Fruit fly (Drosophila melanogaster) whole organism, prepupa: ENCODE data around the gene CG11703.
A peak's percentile ranks its signal among the peaks of the same experiment; 100 is the strongest.

Source experiments
- Blimp-1 ChIP-seq: fragments of 200-800 bp; sonication (Bioruptor generic); optimal IDR thresholded peaks from 3 replicates; lab custom pipeline; 2017; ENCODE audit warnings: missing biosample characterization, missing genetic modification characterization, mild to moderate bottlenecking, moderate library complexity, missing genetic modification reagents
- CG10631 ChIP-seq: fragments of 200-800 bp; sonication (Bioruptor generic); optimal IDR thresholded peaks from 2 replicates; lab custom pipeline; 2016; ENCODE audit warnings: missing biosample characterization, missing genetic modification characterization
- CG10669 ChIP-seq: fragments of 200-800 bp; sonication (Bioruptor generic); optimal IDR thresholded peaks from 3 replicates; lab custom pipeline; 2018; ENCODE audit warnings: missing biosample characterization, mild to moderate bottlenecking, missing genetic modification characterization, moderate library complexity
- CG11294 ChIP-seq: fragments of 200-800 bp; sonication (Bioruptor generic); IDR thresholded peaks from 2 replicates; pipeline ENCODE4 v1.3.6; 2022; ENCODE audit warnings: missing biosample characterization, missing genetic modification characterization
- CG11762 ChIP-seq: fragments of 200-800 bp; sonication (Bioruptor generic); optimal IDR thresholded peaks from 3 replicates; lab custom pipeline; 2016; ENCODE audit warnings: missing biosample characterization, missing genetic modification characterization; ENCODE audit not compliant: insufficient read depth
- CG11902 ChIP-seq: fragments of 200-800 bp; sonication (Bioruptor generic); optimal IDR thresholded peaks from 3 replicates; lab custom pipeline; 2016; ENCODE audit warnings: missing biosample characterization, missing genetic modification characterization
- CG3032 ChIP-seq: fragments of 200-800 bp; optimal IDR thresholded peaks from 2 replicates; lab custom pipeline; 2019; ENCODE audit warnings: missing biosample characterization, mild to moderate bottlenecking, missing genetic modification characterization, moderate library complexity
- CG31627 ChIP-seq: fragments of 200-800 bp; sonication (Bioruptor generic); optimal IDR thresholded peaks from 3 replicates; lab custom pipeline; 2016; ENCODE audit warnings: missing biosample characterization, missing genetic modification characterization
- CG6163 ChIP-seq: fragments of 200-800 bp; sonication (Bioruptor generic); IDR thresholded peaks from 3 replicates; pipeline ENCODE4 v1.3.6; 2022; ENCODE audit warnings: missing biosample characterization, missing genetic modification characterization
- CG6276 ChIP-seq: fragments of 200-800 bp; sonication (Bioruptor generic); optimal IDR thresholded peaks from 2 replicates; lab custom pipeline; 2017; ENCODE audit warnings: missing biosample characterization, mild to moderate bottlenecking, missing genetic modification characterization
- CG6792 ChIP-seq: fragments of 200-800 bp; sonication (Bioruptor generic); optimal IDR thresholded peaks from 3 replicates; lab custom pipeline; 2016; ENCODE audit warnings: missing biosample characterization, missing genetic modification characterization
- CG6808 ChIP-seq: fragments of 200-800 bp; sonication (Bioruptor generic); optimal IDR thresholded peaks from 3 replicates; lab custom pipeline; 2017; ENCODE audit warnings: missing biosample characterization, missing genetic modification characterization, mild to moderate bottlenecking, moderate library complexity, missing genetic modification reagents
- CG6854 ChIP-seq: fragments of 200-800 bp; sonication (Bioruptor generic); optimal IDR thresholded peaks from 2 replicates; lab custom pipeline; 2017; ENCODE audit warnings: missing biosample characterization, mild to moderate bottlenecking, missing genetic modification characterization
- CG8119 ChIP-seq: fragments of 200-800 bp; sonication (Bioruptor generic); IDR thresholded peaks from 3 replicates; pipeline ENCODE4 v1.3.6; 2022; ENCODE audit warnings: missing biosample characterization, missing genetic modification characterization
- CG8319 ChIP-seq: fragments of 200-800 bp; sonication (Bioruptor generic); optimal IDR thresholded peaks from 3 replicates; lab custom pipeline; 2016; ENCODE audit warnings: missing biosample characterization, missing genetic modification characterization
- CG8632 ChIP-seq: fragments of 200-800 bp; sonication (Bioruptor generic); optimal IDR thresholded peaks from 3 replicates; lab custom pipeline; 2016; ENCODE audit warnings: missing biosample characterization, missing genetic modification characterization
- Eip75B ChIP-seq: fragments of 200-800 bp; sonication (Bioruptor generic); optimal IDR thresholded peaks from 3 replicates; lab custom pipeline; 2016; ENCODE audit warnings: missing biosample characterization, missing genetic modification characterization
- Eip78C ChIP-seq: fragments of 200-800 bp; sonication (Bioruptor generic); peaks from one replicate; lab custom pipeline; 2016; ENCODE audit warnings: missing biosample characterization, missing genetic modification characterization
- Eip93F ChIP-seq: fragments of 200-800 bp; sonication (Bioruptor generic); optimal IDR thresholded peaks from 2 replicates; lab custom pipeline; 2016; ENCODE audit warnings: missing biosample characterization, mild to moderate bottlenecking, missing genetic modification characterization
- Ets21C ChIP-seq: fragments of 200-800 bp; sonication (Bioruptor generic); optimal IDR thresholded peaks from 3 replicates; lab custom pipeline; 2016; ENCODE audit warnings: missing biosample characterization, missing genetic modification characterization
- Ets96B ChIP-seq: fragments of 200-800 bp; optimal IDR thresholded peaks from 2 replicates; lab custom pipeline; 2019; ENCODE audit warnings: missing biosample characterization, mild to moderate bottlenecking, missing genetic modification characterization, moderate library complexity
- Gug ChIP-seq: fragments of 200-800 bp; sonication (Bioruptor generic); IDR thresholded peaks from 2 replicates; pipeline ENCODE4 v1.3.6; 2022; ENCODE audit warnings: missing biosample characterization, missing genetic modification characterization
- Hr39 ChIP-seq: fragments of 200-800 bp; sonication (Bioruptor generic); optimal IDR thresholded peaks from 2 replicates; lab custom pipeline; 2016; ENCODE audit warnings: missing biosample characterization, missing genetic modification characterization
- Hr4 ChIP-seq: fragments of 200-800 bp; sonication (Bioruptor generic); optimal IDR thresholded peaks from 3 replicates; lab custom pipeline; 2016; ENCODE audit warnings: missing biosample characterization, missing genetic modification characterization
- Lpt ChIP-seq: fragments of 200-800 bp; sonication (Bioruptor generic); optimal IDR thresholded peaks from 3 replicates; lab custom pipeline; 2016; ENCODE audit warnings: missing biosample characterization, missing genetic modification characterization
- Met ChIP-seq: fragments of 200-800 bp; sonication (Bioruptor generic); optimal IDR thresholded peaks from 3 replicates; lab custom pipeline; 2016; ENCODE audit warnings: missing biosample characterization, missing genetic modification characterization
- OdsH ChIP-seq: fragments of 200-800 bp; sonication (Bioruptor generic); optimal IDR thresholded peaks from 3 replicates; lab custom pipeline; 2016; ENCODE audit warnings: missing biosample characterization, missing genetic modification characterization
- Smox ChIP-seq: fragments of 200-800 bp; sonication (Bioruptor generic); optimal IDR thresholded peaks from 3 replicates; lab custom pipeline; 2016; ENCODE audit warnings: missing biosample characterization, missing genetic modification characterization
- Sox102F ChIP-seq: fragments of 200-800 bp; sonication (Bioruptor generic); optimal IDR thresholded peaks from 2 replicates; lab custom pipeline; 2016; ENCODE audit warnings: missing biosample characterization, mild to moderate bottlenecking, missing genetic modification characterization
- Sox14 ChIP-seq: fragments of 200-800 bp; sonication (Bioruptor generic); optimal IDR thresholded peaks from 3 replicates; lab custom pipeline; 2016; ENCODE audit warnings: missing biosample characterization, missing genetic modification characterization
- achi ChIP-seq: fragments of 200-800 bp; sonication (Bioruptor generic); optimal IDR thresholded peaks from 3 replicates; lab custom pipeline; 2016; ENCODE audit warnings: missing biosample characterization, missing genetic modification characterization
- acj6 ChIP-seq: fragments of 200-800 bp; sonication (Bioruptor generic); optimal IDR thresholded peaks from 3 replicates; lab custom pipeline; 2016; ENCODE audit warnings: missing biosample characterization, missing genetic modification characterization
- dsx ChIP-seq: fragments of 200-800 bp; optimal IDR thresholded peaks from 3 replicates; lab custom pipeline; 2019; ENCODE audit warnings: missing biosample characterization, mild to moderate bottlenecking, missing genetic modification characterization, moderate library complexity; ENCODE audit not compliant: poor library complexity, severe bottlenecking
- eg ChIP-seq: fragments of 200-800 bp; sonication (Bioruptor generic); IDR thresholded peaks from 3 replicates; pipeline ENCODE4 v1.3.6; 2022; ENCODE audit warnings: missing biosample characterization, missing genetic modification characterization
- fd59A ChIP-seq: fragments of 200-800 bp; sonication (Bioruptor generic); optimal IDR thresholded peaks from 2 replicates; lab custom pipeline; 2017; ENCODE audit warnings: missing biosample characterization, mild to moderate bottlenecking, missing genetic modification characterization, missing genetic modification reagents
- lz ChIP-seq: fragments of 200-800 bp; sonication (Bioruptor generic); optimal IDR thresholded peaks from 3 replicates; lab custom pipeline; 2016; ENCODE audit warnings: missing biosample characterization, missing genetic modification characterization
- pdm3 ChIP-seq: fragments of 200-800 bp; sonication (Bioruptor generic); optimal IDR thresholded peaks from 3 replicates; lab custom pipeline; 2016; ENCODE audit warnings: missing biosample characterization, missing genetic modification characterization
- spab ChIP-seq: fragments of 200-800 bp; sonication (Bioruptor generic); optimal IDR thresholded peaks from 2 replicates; lab custom pipeline; 2017; ENCODE audit warnings: missing biosample characterization, mild to moderate bottlenecking, missing genetic modification characterization, missing genetic modification reagents
- svp ChIP-seq: fragments of 200-800 bp; sonication (Bioruptor generic); peaks from one replicate; lab custom pipeline; 2016; ENCODE audit warnings: missing biosample characterization, missing genetic modification characterization

CG11703 gene

dm6 chr3R:19187717-19188149 is 40.2 kb downstream of the CG11703 start (continued):
- peak; percentile 88 for TF ChIP-seq Hr4 (GFP tag; lab: Kevin White, UChicago)
- TF ChIP-seq CG8319 (GFP tag; lab: Kevin White, UChicago), result peak; percentile 63
- peak; percentile 78 for TF ChIP-seq CG6854
- TF ChIP-seq CG10631 (GFP tag; lab: Kevin White, UChicago), result peak; percentile 79
- TF ChIP-seq eg (GFP tag; lab: Robert Waterston, UW), result peak; percentile 54; the same call in 1 of the 3 replicates
- TF ChIP-seq Smox (GFP tag; lab: Kevin White, UChicago), result peak; percentile 85
- TF ChIP-seq CG10669 (GFP tag; lab: Kevin White, UChicago), result peak; percentile 84
- no peak for TF ChIP-seq CG11294
- peak; percentile 85 for TF ChIP-seq acj6 (GFP tag; lab: Kevin White, UChicago)
- TF ChIP-seq Ets21C (GFP tag; lab: Kevin White, UChicago), result peak; percentile 64
- TF ChIP-seq Sox102F, result peak; percentile 87
- peak; percentile 84 for TF ChIP-seq Hr39 (GFP tag; lab: Kevin White, UChicago)
- TF ChIP-seq Ets96B (tag; lab: Kevin White, UChicago), result peak; percentile 64
- peak; percentile 72 for TF ChIP-seq Eip75B (GFP tag; lab: Kevin White, UChicago)
- peak; percentile 84 for TF ChIP-seq lz (GFP tag; lab: Kevin White, UChicago)
- peak; percentile 89 for TF ChIP-seq Met
- TF ChIP-seq CG11762 (GFP tag; lab: Kevin White, UChicago), result peak; percentile 66
- peak; percentile 76 for TF ChIP-seq CG8632 (GFP tag; lab: Kevin White, UChicago)
- TF ChIP-seq CG8119 (GFP tag; lab: Robert Waterston, UW), result peak; percentile 87
- peak; percentile 79 for TF ChIP-seq achi (GFP tag; lab: Kevin White, UChicago)
- TF ChIP-seq pdm3 (GFP tag; lab: Kevin White, UChicago), result peak; percentile 86
- no peak for TF ChIP-seq CG6163 (GFP tag; lab: Robert Waterston, UW)
- TF ChIP-seq Gug (GFP tag; lab: Robert Waterston, UW), result no peak
- peak; percentile 83 for TF ChIP-seq OdsH (GFP tag; lab: Kevin White, UChicago)
- peak; percentile 90 for TF ChIP-seq Eip78C (GFP tag; lab: Kevin White, UChicago)
- peak; percentile 61 for TF ChIP-seq spab (GFP tag; lab: Kevin White, UChicago)
- TF ChIP-seq CG3032 (tag; lab: Kevin White, UChicago), result peak; percentile 76
- no peak for TF ChIP-seq Eip93F (GFP tag; lab: Kevin White, UChicago)
- peak; percentile 83 for TF ChIP-seq svp (GFP tag; lab: Kevin White, UChicago)
- peak; percentile 84 for TF ChIP-seq CG6808 (GFP tag; lab: Kevin White, UChicago)

dm6 chr3R:19182848-19183247 is 45.1 kb downstream of the CG11703 start:
- TF ChIP-seq CG11902 (no peak), Blimp-1 (peak; percentile 72), Eip93F (GFP tag; lab: Kevin White, UChicago) (no peak), dsx (GFP tag; lab: Kevin White, UChicago) (no peak), CG6792 (GFP tag; lab: Kevin White, UChicago) (no peak), Sox14 (no peak), Hr39 (GFP tag; lab: Kevin White, UChicago) (no peak), CG3032 (tag; lab: Kevin White, UChicago) (no peak), CG6276 (no peak), Met (no peak), OdsH (GFP tag; lab: Kevin White, UChicago) (no peak), CG31627 (GFP tag; lab: Kevin White, UChicago) (no peak), pdm3 (GFP tag; lab: Kevin White, UChicago) (no peak), fd59A (GFP tag; lab: Kevin White, UChicago) (no peak), CG8119 (GFP tag; lab: Robert Waterston, UW) (peak; percentile 23; the same call in 1 of the 3 replicates), Eip78C (GFP tag; lab: Kevin White, UChicago) (peak; percentile 55), CG8632 (GFP tag; lab: Kevin White, UChicago) (no peak), CG10631 (GFP tag; lab: Kevin White, UChicago) (no peak), Lpt (GFP tag; lab: Kevin White, UChicago) (peak; percentile 38)
